Fruit fly (Drosophila melanogaster): ENCODE measurements around the gene nonA-l.

Gene nonA-l

dm6 chr3R:16640005-16640408 lies at the start of gene nonA-l:
TSS of gene nonA-l (plus strand) at chr3R:16640205.
- TF ChIP-seq jim (GFP tag; optimal IDR thresholded peaks at IDR 0.05) (no peak), Sp1 (GFP tag; optimal IDR thresholded peaks at IDR 0.05) (no peak), Vsx2 (GFP tag; optimal IDR thresholded peaks at IDR 0.05; ENCODE audit: partially characterized antibody) (no peak), usp (GFP tag; optimal IDR thresholded peaks at IDR 0.05) (no peak), rgr (GFP tag; optimal IDR thresholded peaks at IDR 0.05) (no peak), woc (GFP tag; optimal IDR thresholded peaks at IDR 0.05) (no peak), Abd-B (GFP tag; optimal IDR thresholded peaks at IDR 0.05) (no peak), sage (GFP tag; optimal IDR thresholded peaks at IDR 0.05) (no peak), Hr83 (GFP tag; optimal IDR thresholded peaks at IDR 0.05; ENCODE audit: poor library complexity, severe bottlenecking) (no peak), Hr78 (GFP tag; optimal IDR thresholded peaks at IDR 0.05) (no peak), foxo (GFP tag; optimal IDR thresholded peaks at IDR 0.05) (no peak), N (GFP tag; optimal IDR thresholded peaks at IDR 0.05) (no peak), h (GFP tag; optimal IDR thresholded peaks at IDR 0.05) (no peak), HLH106 (tag; optimal IDR thresholded peaks at IDR 0.05) (no peak), Myc (optimal IDR thresholded peaks at IDR 0.05) (no peak), Dfd (GFP tag; optimal IDR thresholded peaks at IDR 0.05) (no peak), Hnf4 (GFP tag; optimal IDR thresholded peaks at IDR 0.05) (no peak)

dm6 chr3R:16591407-16591806 lies 48.6 kb upstream of the nonA-l start:
- no peak for TF ChIP-seq tai (GFP tag; optimal IDR thresholded peaks at IDR 0.05)
- TF ChIP-seq Dfd (GFP tag; optimal IDR thresholded peaks at IDR 0.05): peak; percentile 73

dm6 chr3R:16594056-16594858 lies 45.7 kb upstream of the nonA-l start, which contains the start of gene CG14892:
TSS of gene CG14892 (plus strand) at chr3R:16594414.
- TF ChIP-seq foxo (GFP tag; optimal IDR thresholded peaks at IDR 0.05) (no peak), Hr78 (GFP tag; optimal IDR thresholded peaks at IDR 0.05) (no peak), Abd-B (GFP tag; optimal IDR thresholded peaks at IDR 0.05) (no peak), pan (optimal IDR thresholded peaks at IDR 0.05) (peak; percentile 11), psq (GFP tag; optimal IDR thresholded peaks at IDR 0.05) (no peak), Dfd (GFP tag; optimal IDR thresholded peaks at IDR 0.05) (no peak), GATAd (GFP tag; optimal IDR thresholded peaks at IDR 0.05) (no peak), Mio (GFP tag; optimal IDR thresholded peaks at IDR 0.05) (no peak)

dm6 chr3R:16594961-16595360 lies 45.0 kb upstream of the nonA-l start:
- TF ChIP-seq Myc (optimal IDR thresholded peaks at IDR 0.05) (no peak), GATAd (GFP tag; optimal IDR thresholded peaks at IDR 0.05) (no peak), Mio (GFP tag; optimal IDR thresholded peaks at IDR 0.05) (no peak), h (GFP tag; optimal IDR thresholded peaks at IDR 0.05) (no peak), br (GFP tag; optimal IDR thresholded peaks at IDR 0.05) (no peak), lola (GFP tag; optimal IDR thresholded peaks at IDR 0.05) (no peak), CrebA (GFP tag; optimal IDR thresholded peaks at IDR 0.05; ENCODE audit: borderline replicate concordance) (no peak), Abd-B (GFP tag; optimal IDR thresholded peaks at IDR 0.05) (no peak), Jra (GFP tag; optimal IDR thresholded peaks at IDR 0.05) (no peak), CG9705 (GFP tag; optimal IDR thresholded peaks at IDR 0.05) (no peak)

dm6 chr3R:16599647-16600046 lies 40.4 kb upstream of the nonA-l start:
- TF ChIP-seq br (GFP tag; optimal IDR thresholded peaks at IDR 0.05): no peak
- TF ChIP-seq fru (GFP tag; optimal IDR thresholded peaks at IDR 0.05): no peak
- no peak for TF ChIP-seq Hnf4 (GFP tag; optimal IDR thresholded peaks at IDR 0.05)
- no peak for TF ChIP-seq CG32264 (GFP tag; optimal IDR thresholded peaks at IDR 0.05)
- TF ChIP-seq Abd-B (GFP tag; optimal IDR thresholded peaks at IDR 0.05): no peak
- TF ChIP-seq Sp1 (GFP tag; optimal IDR thresholded peaks at IDR 0.05): no peak
- TF ChIP-seq OdsH (GFP tag; optimal IDR thresholded peaks at IDR 0.05): no peak
- no peak for TF ChIP-seq rgr (GFP tag; optimal IDR thresholded peaks at IDR 0.05)
- TF ChIP-seq CrebA (GFP tag; optimal IDR thresholded peaks at IDR 0.05; ENCODE audit: borderline replicate concordance): no peak
- TF ChIP-seq dsf (GFP tag; optimal IDR thresholded peaks at IDR 0.05; ENCODE audit: borderline replicate concordance): no peak
- no peak for TF ChIP-seq Rel (GFP tag; optimal IDR thresholded peaks at IDR 0.05)
- no peak for TF ChIP-seq Rel (tag; optimal IDR thresholded peaks at IDR 0.05)
- TF ChIP-seq N (GFP tag; optimal IDR thresholded peaks at IDR 0.05): no peak
- no peak for TF ChIP-seq lola (GFP tag; optimal IDR thresholded peaks at IDR 0.05)
- no peak for TF ChIP-seq Myc (optimal IDR thresholded peaks at IDR 0.05)
- TF ChIP-seq sage (GFP tag; optimal IDR thresholded peaks at IDR 0.05): no peak
- TF ChIP-seq tai (GFP tag; optimal IDR thresholded peaks at IDR 0.05): no peak
- TF ChIP-seq Hr78 (GFP tag; optimal IDR thresholded peaks at IDR 0.05): no peak
- TF ChIP-seq Jra (GFP tag; optimal IDR thresholded peaks at IDR 0.05): no peak
